Worm (Caenorhabditis elegans) whole organism, L1 larva: ENCODE measurements around the gene T07F12.1.

ENCODE experiments used
- C04F5.9 ChIP-seq: sonication (generic microtip); optimal IDR thresholded peaks from 2 replicates; lab custom pipeline; 2016; ENCODE audit warnings: missing genetic modification characterization, missing compliant biosample characterization
- C16A3.4 ChIP-seq: fragments of 150-350 bp; optimal IDR thresholded peaks from 2 replicates; lab custom pipeline; 2014; ENCODE audit warnings: missing biosample characterization, missing genetic modification characterization
- Y116A8C.19 ChIP-seq: sonication (generic microtip); optimal IDR thresholded peaks from 2 replicates; lab custom pipeline; 2016; ENCODE audit warnings: missing compliant biosample characterization, missing genetic modification characterization, borderline replicate concordance
- ces-1 ChIP-seq: fragments of 150-350 bp; optimal IDR thresholded peaks from 2 replicates; lab custom pipeline; 2014; ENCODE audit warnings: missing biosample characterization, missing genetic modification reagents, missing genetic modification characterization
- efl-1 ChIP-seq, 4 experiments: fragments of 150-350 bp; optimal IDR thresholded peaks in 3 of 4; peaks in 1 of 4; 1 replicate in 1 of 4; 2 replicates in 3 of 4; lab custom pipeline; 2014; ENCODE audit warnings: missing biosample characterization in 2 of 4, missing genetic modification characterization in 2 of 4, missing genetic modification reagents in 2 of 4
- fkh-10 ChIP-seq: sonication (generic microtip); optimal IDR thresholded peaks from 2 replicates; lab custom pipeline; 2017; ENCODE audit warnings: missing biosample characterization, missing genetic modification reagents, missing genetic modification characterization
- fkh-8 ChIP-seq: sonication (generic microtip); optimal IDR thresholded peaks from 2 replicates; lab custom pipeline; 2016; ENCODE audit warnings: mild to moderate bottlenecking, missing genetic modification characterization, missing compliant biosample characterization
- lin-14 ChIP-seq: fragments of 200-800 bp; sonication (Bioruptor generic); optimal IDR thresholded peaks from 2 replicates; lab custom pipeline; 2018; ENCODE audit warnings: mild to moderate bottlenecking, missing genetic modification characterization, moderate library complexity, missing compliant biosample characterization
- lsy-2 ChIP-seq, 2 experiments: fragments of 150-350 bp; optimal IDR thresholded peaks; 2 replicates each; lab custom pipeline; 2014; ENCODE audit warnings: missing biosample characterization in 2 of 2, missing genetic modification characterization in 2 of 2
- nhr-237 ChIP-seq: fragments of 150-350 bp; optimal IDR thresholded peaks from 2 replicates; lab custom pipeline; 2014; ENCODE audit warnings: missing biosample characterization, missing genetic modification characterization
- nhr-71 ChIP-seq: sonication (generic microtip); optimal IDR thresholded peaks from 2 replicates; lab custom pipeline; 2016; ENCODE audit warnings: mild to moderate bottlenecking, missing genetic modification characterization, moderate library complexity, missing compliant biosample characterization
- nhr-77 ChIP-seq: fragments of 150-350 bp; optimal IDR thresholded peaks from 2 replicates; lab custom pipeline; 2014; ENCODE audit warnings: missing biosample characterization, missing genetic modification characterization
- sox-4 ChIP-seq: sonication (generic microtip); optimal IDR thresholded peaks from 2 replicates; lab custom pipeline; 2016; ENCODE audit warnings: missing genetic modification characterization, missing compliant biosample characterization
- sup-37 ChIP-seq: fragments of 200-800 bp; sonication (Bioruptor generic); optimal IDR thresholded peaks from 2 replicates; lab custom pipeline; 2018; ENCODE audit warnings: mild to moderate bottlenecking, missing genetic modification characterization, missing compliant biosample characterization
- unc-86 ChIP-seq: sonication (generic microtip); optimal IDR thresholded peaks from 2 replicates; lab custom pipeline; 2016; ENCODE audit warnings: missing genetic modification characterization, missing compliant biosample characterization
- ztf-11 ChIP-seq, 2 experiments: sonication (generic microtip); optimal IDR thresholded peaks; 2 replicates each; lab custom pipeline; 2016 to 2017; ENCODE audit warnings: missing genetic modification characterization in 2 of 2, missing biosample characterization in 1 of 2, missing compliant biosample characterization in 1 of 2

T07F12.1 gene

ce11 chrX:4932964-4933363, 39.1 kb downstream of the T07F12.1 start:
- TF ChIP-seq C04F5.9 (tag; lab: Kevin White, UChicago) = no peak
- TF ChIP-seq ces-1 (GFP tag; lab: Kevin White, UChicago) = no peak
- no peak for TF ChIP-seq sup-37 (GFP tag; lab: Kevin White, UChicago)
- peak; percentile 77 for TF ChIP-seq lin-14 (GFP tag; lab: Kevin White, UChicago)
- TF ChIP-seq C16A3.4 (tag; lab: Kevin White, UChicago) = no peak
- no peak for TF ChIP-seq nhr-237 (tag; lab: Kevin White, UChicago)
- TF ChIP-seq sox-4 (tag; lab: Kevin White, UChicago) = no peak
- TF ChIP-seq nhr-77 (tag; lab: Kevin White, UChicago) = no peak
- TF ChIP-seq nhr-71 (tag; lab: Kevin White, UChicago) = no peak
- no peak for TF ChIP-seq lsy-2 (tag; optimal IDR thresholded peaks at IDR 0.05; lab: Kevin White, UChicago)
- TF ChIP-seq efl-1 (optimal IDR thresholded peaks at IDR 0.05; lab: Kevin White, UChicago) = no peak
- no peak for TF ChIP-seq efl-1 (GFP tag; optimal IDR thresholded peaks at IDR 0.05 in 1 of 2; lab: Kevin White, UChicago)
- TF ChIP-seq fkh-8 = peak; percentile 21
- TF ChIP-seq unc-86 (tag; lab: Kevin White, UChicago) = peak; percentile 21
- no peak for TF ChIP-seq Y116A8C.19 (tag; lab: Kevin White, UChicago)

ce11 chrX:4938990-4939389, 45.1 kb downstream of the T07F12.1 start:
- TF ChIP-seq ztf-11 (tag; optimal IDR thresholded peaks at IDR 0.05; lab: Kevin White, UChicago) (no peak), lin-14 (GFP tag; lab: Kevin White, UChicago) (peak; percentile 21), fkh-10 (GFP tag; lab: Kevin White, UChicago) (peak; percentile 71)
